Fruit fly (Drosophila melanogaster): Measurements from ENCODE around the gene Ubx.

Gene Ubx

DNA sequence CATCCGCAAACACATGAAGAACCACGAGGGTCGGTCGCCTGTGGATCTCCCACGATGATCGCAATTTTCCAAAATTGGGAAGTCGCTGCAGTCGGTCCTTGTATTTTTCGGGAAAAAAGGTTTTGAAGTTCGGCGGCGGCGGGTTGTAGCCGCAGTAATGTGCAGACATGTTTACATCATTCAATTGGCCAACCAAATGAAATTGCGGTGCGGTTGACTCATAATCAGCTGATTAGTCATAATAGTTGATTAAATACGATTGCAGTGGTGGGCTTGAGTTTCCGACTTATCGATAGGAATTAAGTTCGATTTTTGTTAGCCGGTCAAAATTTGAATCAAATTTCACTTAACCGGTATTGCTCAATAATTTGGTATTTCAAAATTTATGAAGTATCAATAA, 82.1 kb downstream of the Ubx start, which contains the start of gene CG14907 (continued):
- no peak for TF ChIP-seq lab (GFP tag; optimal IDR thresholded peaks at IDR 0.05)
- TF ChIP-seq amos (GFP tag; IDR thresholded peaks at IDR 0.05; ENCODE audit: partially characterized antibody), result peak; percentile 63; the same call in 1 of the 2 replicates
- TF ChIP-seq dmrt99B (tag; optimal IDR thresholded peaks at IDR 0.05), result no peak
- TF ChIP-seq CG6254 (GFP tag; optimal IDR thresholded peaks at IDR 0.05), result no peak
- no peak for TF ChIP-seq CG17361 (GFP tag; IDR thresholded peaks at IDR 0.05)
- TF ChIP-seq CG13624 (GFP tag; optimal IDR thresholded peaks at IDR 0.05), result no peak
- no peak for TF ChIP-seq ftz-f1 (GFP tag; optimal IDR thresholded peaks at IDR 0.05)
- no peak for TF ChIP-seq CG15269 (tag; optimal IDR thresholded peaks at IDR 0.05)
- no peak for TF ChIP-seq CG10654 (GFP tag; optimal IDR thresholded peaks at IDR 0.05)
- TF ChIP-seq CG4707 (GFP tag; optimal IDR thresholded peaks at IDR 0.05), result no peak
- TF ChIP-seq Ada2b (GFP tag; IDR thresholded peaks at IDR 0.05), result no peak
- TF ChIP-seq CG4328 (GFP tag; optimal IDR thresholded peaks at IDR 0.05), result no peak
- peak; percentile 23 for TF ChIP-seq trem (tag; optimal IDR thresholded peaks at IDR 0.05)
- no peak for TF ChIP-seq phol (tag; optimal IDR thresholded peaks at IDR 0.05)
- TF ChIP-seq jigr1 (GFP tag; IDR thresholded peaks at IDR 0.05), result no peak
- no peak for TF ChIP-seq CG13123 (GFP tag; optimal IDR thresholded peaks at IDR 0.05)
- no peak for TF ChIP-seq sqz (GFP tag; optimal IDR thresholded peaks at IDR 0.05)
- no peak for TF ChIP-seq CG9932 (GFP tag; IDR thresholded peaks at IDR 0.05)
- no peak for TF ChIP-seq CG1832 (GFP tag; optimal IDR thresholded peaks at IDR 0.05)
- TF ChIP-seq chm (GFP tag; IDR thresholded peaks at IDR 0.05), result 0 out of 2 replicates have a peak, but pooled peaks have one; percentile 35
- TF ChIP-seq stc (GFP tag; IDR thresholded peaks at IDR 0.05), result no peak
- no peak for TF ChIP-seq CG4730 (GFP tag; IDR thresholded peaks at IDR 0.05)
- no peak for TF ChIP-seq CkIIα-i1 (GFP tag; IDR thresholded peaks at IDR 0.05)
- no peak for TF ChIP-seq fd102C (GFP tag; optimal IDR thresholded peaks at IDR 0.05)
- no peak for TF ChIP-seq Kr (GFP tag; optimal IDR thresholded peaks at IDR 0.05)
- TF ChIP-seq lbe (GFP tag; optimal IDR thresholded peaks at IDR 0.05), result no peak
- TF ChIP-seq CG18599 (GFP tag; optimal IDR thresholded peaks at IDR 0.05), result no peak
- TF ChIP-seq CG7556 (GFP tag; optimal IDR thresholded peaks at IDR 0.05), result no peak
- 0 out of 2 replicates have a peak, but pooled peaks have one; percentile 5 for TF ChIP-seq CG42726 (GFP tag; IDR thresholded peaks at IDR 0.05; ENCODE audit: partially characterized antibody)
- TF ChIP-seq Trl (optimal IDR thresholded peaks at IDR 0.05), result no peak
- TF ChIP-seq Trl (GFP tag; optimal IDR thresholded peaks at IDR 0.05), result no peak
- no peak for TF ChIP-seq maf-S (GFP tag; optimal IDR thresholded peaks at IDR 0.05)
- TF ChIP-seq Rfx (GFP tag; IDR thresholded peaks at IDR 0.05), result peak; percentile 25; the same call in 1 of the 2 replicates
- no peak for TF ChIP-seq dpn (GFP tag; optimal IDR thresholded peaks at IDR 0.05)
- no peak for TF ChIP-seq Atf-2 (GFP tag; optimal IDR thresholded peaks at IDR 0.05)
- TF ChIP-seq CG3163 (GFP tag; optimal IDR thresholded peaks at IDR 0.05), result no peak
- 0 out of 2 replicates have a peak, but pooled peaks have one; percentile 14 for TF ChIP-seq Nf-YA (GFP tag; IDR thresholded peaks at IDR 0.05)
- peak; percentile 68 for TF ChIP-seq hbn (GFP tag; IDR thresholded peaks at IDR 0.05; ENCODE audit: partially characterized antibody)
- TF ChIP-seq CG31388 (GFP tag; optimal IDR thresholded peaks at IDR 0.05), result no peak
- no peak for TF ChIP-seq kah (GFP tag; optimal IDR thresholded peaks at IDR 0.05)
- TF ChIP-seq TFAM (GFP tag; optimal IDR thresholded peaks at IDR 0.05), result no peak
- TF ChIP-seq CG6272 (GFP tag; IDR thresholded peaks at IDR 0.05), result no peak
- no peak for TF ChIP-seq Ets65A (GFP tag)
- TF ChIP-seq Awh (GFP tag; IDR thresholded peaks at IDR 0.05), result no peak
- TF ChIP-seq CG17359 (tag; optimal IDR thresholded peaks at IDR 0.05), result no peak
- TF ChIP-seq Opbp (GFP tag; IDR thresholded peaks at IDR 0.05; ENCODE audit: partially characterized antibody), result peak; percentile 55; the same call in 2 of the 3 replicates
- TF ChIP-seq CG18476 (GFP tag; optimal IDR thresholded peaks at IDR 0.05), result no peak
- peak; percentile 44; the same call in 1 of the 3 replicates for TF ChIP-seq mld (GFP tag; IDR thresholded peaks at IDR 0.05; ENCODE audit: partially characterized antibody)
- TF ChIP-seq ac (GFP tag; optimal IDR thresholded peaks at IDR 0.05), result no peak
- no peak for TF ChIP-seq aop (GFP tag; IDR thresholded peaks at IDR 0.05)
- no peak for TF ChIP-seq otp (GFP tag; IDR thresholded peaks at IDR 0.05)

Data from whole organism, embryonic.